Worm (Caenorhabditis elegans) whole organism, L4 larva: Measurements from ENCODE around the gene fipr-6.

Experiments used
- F37D6.2 ChIP-seq: sonication (generic microtip); optimal IDR thresholded peaks from 2 replicates; lab custom pipeline; 2016; ENCODE audit warnings: mild to moderate bottlenecking, missing genetic modification characterization, missing compliant biosample characterization
- R02D3.7 ChIP-seq: fragments of 150-350 bp; sonication (generic microtip); optimal IDR thresholded peaks from 3 replicates; lab custom pipeline; 2014; ENCODE audit warnings: missing biosample characterization, missing genetic modification characterization
- Y105C5A.15 ChIP-seq: fragments of 200-800 bp; sonication (Bioruptor generic); IDR thresholded peaks from 2 replicates; pipeline ENCODE4 v1.3.6; 2022; ENCODE audit warnings: missing genetic modification characterization, missing compliant biosample characterization
- Y48G9A.11 ChIP-seq: fragments of 200-800 bp; sonication (Bioruptor generic); IDR thresholded peaks from 2 replicates; pipeline ENCODE4 v1.3.6; 2022; ENCODE audit warnings: missing genetic modification reagents, missing genetic modification characterization, missing compliant biosample characterization
- Y75B8A.6 ChIP-seq: fragments of 200-800 bp; sonication (Bioruptor generic); IDR thresholded peaks from 2 replicates; pipeline ENCODE4 v1.3.6; 2022; ENCODE audit warnings: missing genetic modification reagents, missing genetic modification characterization, missing compliant biosample characterization
- ZK337.2 ChIP-seq: fragments of 200-800 bp; sonication (Bioruptor generic); IDR thresholded peaks from 2 replicates; pipeline ENCODE4 v1.3.6; 2022; ENCODE audit warnings: missing genetic modification reagents, missing genetic modification characterization, missing compliant biosample characterization
- ZK546.5 ChIP-seq, 2 experiments: sonication (generic microtip); optimal IDR thresholded peaks; 2 replicates each; lab custom pipeline; 2017; ENCODE audit warnings: missing biosample characterization in 2 of 2, missing genetic modification characterization in 2 of 2
- aha-1 ChIP-seq: fragments of 150-350 bp; peaks from one replicate; lab custom pipeline; 2014; ENCODE audit warnings: missing biosample characterization, missing genetic modification characterization
- aly-2 ChIP-seq: sonication (generic microtip); optimal IDR thresholded peaks from 2 replicates; lab custom pipeline; 2018; ENCODE audit warnings: missing biosample characterization, missing genetic modification characterization
- ama-1 ChIP-seq: fragments of 150-350 bp; optimal IDR thresholded peaks from 2 replicates; lab custom pipeline; 2014; ENCODE audit warnings: inconsistent platforms, mixed read lengths
- attf-4 ChIP-seq: sonication (generic microtip); optimal IDR thresholded peaks from 3 replicates; lab custom pipeline; 2017; ENCODE audit warnings: missing biosample characterization, missing genetic modification characterization
- ceh-28 ChIP-seq: fragments of 150-350 bp; optimal IDR thresholded peaks from 2 replicates; lab custom pipeline; 2014; ENCODE audit warnings: missing biosample characterization, missing genetic modification reagents, missing genetic modification characterization
- ceh-44 ChIP-seq: fragments of 200-800 bp; sonication (Bioruptor generic); IDR thresholded peaks from 2 replicates; pipeline ENCODE4 v1.3.6; 2022; ENCODE audit warnings: missing genetic modification reagents, missing genetic modification characterization, missing compliant biosample characterization
- ceh-62 ChIP-seq: sonication (generic microtip); optimal IDR thresholded peaks from 2 replicates; lab custom pipeline; 2017; ENCODE audit warnings: missing biosample characterization, missing genetic modification characterization
- cey-2 ChIP-seq: sonication (generic microtip); optimal IDR thresholded peaks from 3 replicates; lab custom pipeline; 2017; ENCODE audit warnings: missing genetic modification characterization, mild to moderate bottlenecking, missing compliant biosample characterization, antibody characterized with exemption, borderline replicate concordance; ENCODE audit not compliant: insufficient read depth
- ctbp-1 ChIP-seq: fragments of 200-800 bp; sonication (Bioruptor generic); IDR thresholded peaks from 2 replicates; pipeline ENCODE4 v1.3.6; 2022; ENCODE audit warnings: missing genetic modification reagents, missing genetic modification characterization, missing compliant biosample characterization
- daf-8 ChIP-seq: fragments of 200-800 bp; sonication (Bioruptor generic); IDR thresholded peaks from 2 replicates; pipeline ENCODE4 v1.3.6; 2022; ENCODE audit warnings: missing genetic modification characterization, missing compliant biosample characterization
- dpl-1 ChIP-seq: fragments of 150-350 bp; optimal IDR thresholded peaks from 2 replicates; lab custom pipeline; 2014; ENCODE audit warnings: missing biosample characterization, missing genetic modification reagents, missing genetic modification characterization
- fkh-10 ChIP-seq: fragments of 150-350 bp; optimal IDR thresholded peaks from 2 replicates; lab custom pipeline; 2014; ENCODE audit warnings: missing biosample characterization, missing genetic modification reagents, missing genetic modification characterization
- gei-8 ChIP-seq: fragments of 200-800 bp; sonication (Bioruptor generic); optimal IDR thresholded peaks from 2 replicates; lab custom pipeline; 2018; ENCODE audit warnings: mild to moderate bottlenecking, missing genetic modification characterization, missing compliant biosample characterization
- hif-1 ChIP-seq, 2 experiments: sonication (generic microtip); optimal IDR thresholded peaks; 2 replicates each; lab custom pipeline; 2016 to 2017; ENCODE audit warnings: missing compliant biosample characterization in 2 of 2, missing genetic modification characterization in 2 of 2, missing genetic modification reagents in 2 of 2, missing genotype in 2 of 2, mild to moderate bottlenecking in 1 of 2
- hlh-11 ChIP-seq: fragments of 200-800 bp; sonication (Bioruptor generic); optimal IDR thresholded peaks from 2 replicates; lab custom pipeline; 2018; ENCODE audit warnings: mild to moderate bottlenecking, missing genetic modification characterization, missing compliant biosample characterization
- hmg-1.1 ChIP-seq: fragments of 200-800 bp; sonication (Bioruptor generic); IDR thresholded peaks from 2 replicates; pipeline ENCODE4 v1.3.6; 2022; ENCODE audit warnings: missing genetic modification reagents, missing genetic modification characterization, missing compliant biosample characterization
- jun-1 ChIP-seq: fragments of 150-350 bp; optimal IDR thresholded peaks from 2 replicates; lab custom pipeline; 2014; ENCODE audit warnings: missing biosample characterization, missing genetic modification reagents, missing genetic modification characterization
- lin-1 ChIP-seq: fragments of 200-800 bp; sonication (Bioruptor generic); IDR thresholded peaks from 2 replicates; pipeline ENCODE4 v1.3.6; 2022; ENCODE audit warnings: missing genetic modification reagents, missing genetic modification characterization, missing compliant biosample characterization
- lin-13 ChIP-seq: fragments of 150-350 bp; optimal IDR thresholded peaks from 2 replicates; lab custom pipeline; 2014; ENCODE audit warnings: missing biosample characterization, missing genetic modification reagents, missing genetic modification characterization
- lin-29 ChIP-seq: fragments of 200-800 bp; sonication (Bioruptor generic); IDR thresholded peaks from 2 replicates; pipeline ENCODE4 v1.3.6; 2022; ENCODE audit warnings: missing genetic modification reagents, missing genetic modification characterization, missing compliant biosample characterization
- madf-5 ChIP-seq, 2 experiments: fragments of 200-800 bp; sonication (Bioruptor generic); IDR thresholded peaks; 2 replicates each; pipeline ENCODE4 v1.3.6; 2022; ENCODE audit warnings: missing compliant biosample characterization in 2 of 2, missing genetic modification characterization in 2 of 2
- madf-9 ChIP-seq: fragments of 200-800 bp; sonication (Bioruptor generic); conservative IDR thresholded peaks from 2 replicates; pipeline ENCODE4 v1.3.6; 2022; ENCODE audit warnings: missing genetic modification reagents, missing genetic modification characterization, missing compliant biosample characterization
- mdl-1 ChIP-seq, 2 experiments: fragments of 150-350 bp in 1 of 2; sonication (generic microtip) in 1 of 2; optimal IDR thresholded peaks; 2 replicates each; lab custom pipeline; 2014 to 2017; ENCODE audit warnings: missing biosample characterization in 2 of 2, missing genetic modification characterization in 2 of 2
- mep-1 ChIP-seq: fragments of 150-350 bp; sonication (generic microtip); optimal IDR thresholded peaks from 3 replicates; lab custom pipeline; 2014; ENCODE audit warnings: missing biosample characterization, missing genetic modification characterization
- mxl-3 ChIP-seq: fragments of 200-800 bp; sonication (Bioruptor generic); optimal IDR thresholded peaks from 2 replicates; lab custom pipeline; 2018; ENCODE audit warnings: mild to moderate bottlenecking, missing genetic modification characterization, missing compliant biosample characterization
- nhr-25 ChIP-seq: sonication (generic microtip); optimal IDR thresholded peaks from 2 replicates; lab custom pipeline; 2017; ENCODE audit warnings: missing genetic modification characterization, mild to moderate bottlenecking, missing compliant biosample characterization, antibody characterized with exemption, moderate library complexity, borderline replicate concordance; ENCODE audit not compliant: insufficient read depth
- nhr-28 ChIP-seq: fragments of 150-350 bp; optimal IDR thresholded peaks from 2 replicates; lab custom pipeline; 2014; ENCODE audit warnings: missing biosample characterization, missing genetic modification characterization
- nhr-42 ChIP-seq: fragments of 200-800 bp; sonication (Bioruptor generic); IDR thresholded peaks from 2 replicates; pipeline ENCODE4 v1.3.6; 2022; ENCODE audit warnings: missing genetic modification characterization, missing compliant biosample characterization
- nhr-6 ChIP-seq: fragments of 150-350 bp; optimal IDR thresholded peaks from 2 replicates; lab custom pipeline; 2014; ENCODE audit warnings: missing biosample characterization, missing genetic modification characterization
- nhr-76 ChIP-seq: fragments of 150-350 bp; optimal IDR thresholded peaks from 2 replicates; lab custom pipeline; 2014; ENCODE audit warnings: missing biosample characterization, missing genetic modification characterization
- pqm-1 ChIP-seq: sonication (generic microtip); optimal IDR thresholded peaks from 2 replicates; lab custom pipeline; 2017; ENCODE audit warnings: missing biosample characterization, missing genetic modification characterization
- skn-1 ChIP-seq: fragments of 150-350 bp; optimal IDR thresholded peaks from 2 replicates; lab custom pipeline; 2014; ENCODE audit warnings: missing biosample characterization, missing genetic modification characterization
- snpc-1.2 ChIP-seq: fragments of 200-800 bp; sonication (Bioruptor generic); IDR thresholded peaks from 2 replicates; pipeline ENCODE4 v1.3.6; 2022; ENCODE audit warnings: missing genetic modification reagents, missing genetic modification characterization, missing compliant biosample characterization
- spr-3 ChIP-seq: fragments of 200-800 bp; sonication (Bioruptor generic); optimal IDR thresholded peaks from 2 replicates; lab custom pipeline; 2018; ENCODE audit warnings: mild to moderate bottlenecking, missing genetic modification characterization, missing compliant biosample characterization
- tra-1 ChIP-seq: fragments of 200-800 bp; sonication (Bioruptor generic); IDR thresholded peaks from 2 replicates; pipeline ENCODE4 v1.3.6; 2022; ENCODE audit warnings: missing genetic modification reagents, missing genetic modification characterization, missing compliant biosample characterization
- unc-62 ChIP-seq, 3 experiments: fragments of 150-350 bp in 1 of 3; sonication (generic microtip); optimal IDR thresholded peaks in 2 of 3; peaks in 1 of 3; 1 replicate in 1 of 3; 2 replicates in 2 of 3; lab custom pipeline; 2014 to 2017; ENCODE audit warnings: missing biosample characterization in 3 of 3, missing genetic modification characterization in 3 of 3, missing genetic modification reagents in 3 of 3, missing genotype in 1 of 3

fipr-6 gene

ce11 chrV:10230932-10231331 is at the start of gene fipr-6:
TSS of gene fipr-6 (plus strand) at chrV:10231232.
- TF ChIP-seq nhr-25 (tag; lab: Kevin White, UChicago), result no peak
- TF ChIP-seq dpl-1 (GFP tag; lab: Kevin White, UChicago), result no peak
- TF ChIP-seq hif-1 (tag; optimal IDR thresholded peaks at IDR 0.05; lab: Kevin White, UChicago), result no peak
- TF ChIP-seq Y105C5A.15 (GFP tag; lab: Robert Waterston, UW), result no peak
- no peak for TF ChIP-seq mdl-1 (tag; optimal IDR thresholded peaks at IDR 0.05; lab: Kevin White, UChicago)
- TF ChIP-seq F37D6.2 (tag; lab: Kevin White, UChicago), result no peak
- TF ChIP-seq jun-1 (tag; lab: Kevin White, UChicago), result no peak

- TF ChIP-seq nhr-28 (no peak), dpl-1 (GFP tag; lab: Kevin White, UChicago) (no peak), ceh-44 (GFP tag; lab: Robert Waterston, UW) (no peak), lin-1 (GFP tag; lab: Robert Waterston, UW) (no peak), gei-8 (GFP tag; lab: Kevin White, UChicago) (no peak), attf-4 (no peak), fkh-10 (GFP tag; lab: Kevin White, UChicago) (no peak), tra-1 (no peak), nhr-76 (no peak), pqm-1 (tag; lab: Kevin White, UChicago) (no peak), aly-2 (tag; lab: Kevin White, UChicago) (no peak), madf-5 (GFP tag; IDR thresholded peaks at IDR 0.05; lab: Robert Waterston, UW) (no peak), mep-1 (tag; lab: Kevin White, UChicago) (no peak), nhr-42 (GFP tag; lab: Robert Waterston, UW) (no peak), snpc-1.2 (GFP tag; lab: Robert Waterston, UW) (no peak), ceh-62 (no peak), spr-3 (GFP tag; lab: Kevin White, UChicago) (no peak), ama-1 (lab: Kevin White, UChicago) (no peak), ctbp-1 (GFP tag; lab: Robert Waterston, UW) (no peak)
Measured at ce11 chrV:10182984-10183383, 48.0 kb upstream of the fipr-6 start, which contains the start of gene ZK856.4. TSS of gene ZK856.4 (plus strand) at chrV:10183284.

ce11 chrV:10183810-10184209 is 47.2 kb upstream of the fipr-6 start:
- TF ChIP-seq unc-62 (GFP tag; optimal IDR thresholded peaks at IDR 0.05 in 1 of 2; lab: Kevin White, UChicago), result peak in 1 of 2 experiments; percentile 77
- no peak for TF ChIP-seq unc-62 (tag; optimal IDR thresholded peaks at IDR 0.05; lab: Kevin White, UChicago)
- peak; percentile 66 for TF ChIP-seq aha-1
- no peak for TF ChIP-seq nhr-6 (tag; lab: Kevin White, UChicago)

ce11 chrV:10185719-10186118 is 45.3 kb upstream of the fipr-6 start, which contains the start of gene ZK856.18:
TSS of gene ZK856.18 (minus strand) at chrV:10186007.
- TF ChIP-seq madf-9 (GFP tag; lab: Robert Waterston, UW) (no peak), unc-62 (GFP tag; optimal IDR thresholded peaks at IDR 0.05 in 1 of 2; lab: Kevin White, UChicago) (peak in 1 of 2 experiments; percentile 90), unc-62 (tag; optimal IDR thresholded peaks at IDR 0.05; lab: Kevin White, UChicago) (no peak)

ce11 chrV:10190081-10190556 is 40.9 kb upstream of the fipr-6 start, which contains the start of gene ZK856.5:
TSS of gene ZK856.5 (minus strand) at chrV:10190131.
- TF ChIP-seq madf-9 (GFP tag; lab: Robert Waterston, UW) (no peak), ZK337.2 (GFP tag; lab: Robert Waterston, UW) (no peak), daf-8 (GFP tag; lab: Robert Waterston, UW) (no peak), mep-1 (tag; lab: Kevin White, UChicago) (no peak), Y75B8A.6 (GFP tag; lab: Robert Waterston, UW) (no peak), ceh-28 (tag; lab: Kevin White, UChicago) (no peak), lin-1 (GFP tag; lab: Robert Waterston, UW) (no peak), Y48G9A.11 (GFP tag; lab: Robert Waterston, UW) (no peak), mdl-1 (tag; optimal IDR thresholded peaks at IDR 0.05; lab: Kevin White, UChicago) (peak in 1 of 2 experiments; percentile 37), lin-13 (no peak), snpc-1.2 (GFP tag; lab: Robert Waterston, UW) (no peak), hlh-11 (tag; lab: Kevin White, UChicago) (peak; percentile 85), hmg-1.1 (GFP tag; lab: Robert Waterston, UW) (no peak), ZK546.5 (tag; optimal IDR thresholded peaks at IDR 0.05; lab: Kevin White, UChicago) (no peak), mxl-3 (GFP tag; lab: Kevin White, UChicago) (peak; percentile 73), lin-29 (GFP tag; lab: Robert Waterston, UW) (no peak), skn-1 (tag; lab: Kevin White, UChicago) (no peak), cey-2 (tag; lab: Kevin White, UChicago) (no peak), jun-1 (tag; lab: Kevin White, UChicago) (no peak), madf-5 (GFP tag; IDR thresholded peaks at IDR 0.05; lab: Robert Waterston, UW) (no peak), R02D3.7 (no peak)
